Worm (Caenorhabditis elegans): ENCODE results near the gene nstp-5.

nstp-5 gene

ce11 chrIV:12901602-12902001 is 46.3 kb downstream of the nstp-5 start:
- TF ChIP-seq ztf-11 (tag; optimal IDR thresholded peaks at IDR 0.05): no peak
- no peak for TF ChIP-seq sem-2 (GFP tag; optimal IDR thresholded peaks at IDR 0.05)
- no peak for TF ChIP-seq ceh-83 (GFP tag; optimal IDR thresholded peaks at IDR 0.05)
- no peak for TF ChIP-seq mab-5 (tag; optimal IDR thresholded peaks at IDR 0.05)

ce11 chrIV:12902430-12903110 is 47.2 kb downstream of the nstp-5 start, which contains the start of gene K08D8.2:
Gene K08D8.2 (plus strand): TSS chrIV:12903060.
- TF ChIP-seq ceh-43 (GFP tag; optimal IDR thresholded peaks at IDR 0.05) (no peak), mls-2 (tag; optimal IDR thresholded peaks at IDR 0.05) (no peak), unc-120 (tag; optimal IDR thresholded peaks at IDR 0.05; ENCODE audit: poor library complexity, severe bottlenecking) (no peak), zip-8 (tag; optimal IDR thresholded peaks at IDR 0.05) (no peak), ztf-11 (tag; optimal IDR thresholded peaks at IDR 0.05) (no peak), elt-1 (tag; optimal IDR thresholded peaks at IDR 0.05; ENCODE audit: borderline replicate concordance, insufficient read depth) (no peak), M03D4.4 (tag; optimal IDR thresholded peaks at IDR 0.05) (no peak), ham-2 (GFP tag; optimal IDR thresholded peaks at IDR 0.05) (no peak), sptf-1 (tag; optimal IDR thresholded peaks at IDR 0.05) (no peak), hlh-1 (tag; optimal IDR thresholded peaks at IDR 0.05) (no peak), nhr-76 (tag; optimal IDR thresholded peaks at IDR 0.05) (no peak), ces-1 (GFP tag; optimal IDR thresholded peaks at IDR 0.05) (no peak), nhr-2 (tag; optimal IDR thresholded peaks at IDR 0.05) (no peak), ceh-83 (GFP tag; optimal IDR thresholded peaks at IDR 0.05) (no peak), lin-13 (tag; optimal IDR thresholded peaks at IDR 0.05) (no peak), mab-5 (tag; optimal IDR thresholded peaks at IDR 0.05) (no peak), cnd-1 (tag; optimal IDR thresholded peaks at IDR 0.05) (no peak), lin-32 (GFP tag; optimal IDR thresholded peaks at IDR 0.05) (no peak), ceh-39 (tag; optimal IDR thresholded peaks at IDR 0.05) (no peak)

ce11 chrIV:12903687-12904086 is 48.3 kb downstream of the nstp-5 start:
- TF ChIP-seq bed-3 (GFP tag; optimal IDR thresholded peaks at IDR 0.05): no peak
- no peak for TF ChIP-seq nhr-28 (tag; optimal IDR thresholded peaks at IDR 0.05)
- no peak for TF ChIP-seq mab-5 (tag; optimal IDR thresholded peaks at IDR 0.05)
- no peak for TF ChIP-seq mep-1 (tag; optimal IDR thresholded peaks at IDR 0.05)
- no peak for TF ChIP-seq ham-2 (GFP tag; optimal IDR thresholded peaks at IDR 0.05)
- no peak for TF ChIP-seq lin-32 (GFP tag; optimal IDR thresholded peaks at IDR 0.05)

ce11 chrIV:12906529-12906928 is 51.2 kb downstream of the nstp-5 start, which contains the start of gene K08D8.3:
Gene K08D8.3 (minus strand): TSS chrIV:12906659.
- TF ChIP-seq snpc-4 (tag; optimal IDR thresholded peaks at IDR 0.05) (no peak), hlh-1 (tag; optimal IDR thresholded peaks at IDR 0.05) (no peak), flh-1 (GFP tag; optimal IDR thresholded peaks at IDR 0.05) (no peak), ces-1 (GFP tag; optimal IDR thresholded peaks at IDR 0.05) (no peak), M03D4.4 (tag; optimal IDR thresholded peaks at IDR 0.05) (no peak), elt-1 (tag; optimal IDR thresholded peaks at IDR 0.05; ENCODE audit: borderline replicate concordance, insufficient read depth) (no peak), nhr-237 (tag; optimal IDR thresholded peaks at IDR 0.05) (no peak), mab-5 (tag; optimal IDR thresholded peaks at IDR 0.05) (no peak)
